Worm (Caenorhabditis elegans): ENCODE results near the gene str-121.

- no peak for TF ChIP-seq cnd-1 (tag; optimal IDR thresholded peaks at IDR 0.05)
- no peak for TF ChIP-seq ceh-39 (tag; optimal IDR thresholded peaks at IDR 0.05)
- no peak for TF ChIP-seq nhr-237 (tag; optimal IDR thresholded peaks at IDR 0.05)
- no peak for TF ChIP-seq blmp-1 (tag; optimal IDR thresholded peaks at IDR 0.05)
- no peak for TF ChIP-seq tbx-8 (GFP tag; optimal IDR thresholded peaks at IDR 0.05)
Measured at ce11 chrV:240287-240686, 14.2 kb downstream of the str-121 start, which contains the start of gene txt-2.

Data from whole organism, mixed stage, embryonic.